Worm (Caenorhabditis elegans) whole organism, early embryonic: ENCODE data around the gene swan-1.

Experiments used
- F13C5.2 ChIP-seq: sonication (generic microtip); optimal IDR thresholded peaks from 2 replicates; lab custom pipeline; 2017; ENCODE audit warnings: mild to moderate bottlenecking, missing genetic modification characterization, inconsistent platforms, missing compliant biosample characterization
- aly-1 ChIP-seq: sonication (generic microtip); optimal IDR thresholded peaks from 2 replicates; lab custom pipeline; 2016; ENCODE audit warnings: missing genetic modification characterization, missing compliant biosample characterization
- ama-1 ChIP-seq: fragments of 150-350 bp; optimal IDR thresholded peaks from 2 replicates; lab custom pipeline; 2014
- ceh-13 ChIP-seq: fragments of 200-800 bp; sonication (Bioruptor generic); optimal IDR thresholded peaks from 2 replicates; lab custom pipeline; 2018; ENCODE audit warnings: mild to moderate bottlenecking, missing genetic modification characterization, missing compliant biosample characterization
- ceh-36 ChIP-seq: sonication (generic microtip); optimal IDR thresholded peaks from 2 replicates; lab custom pipeline; 2016; ENCODE audit warnings: missing genetic modification characterization, inconsistent platforms, missing compliant biosample characterization
- ets-7 ChIP-seq: sonication (generic microtip); optimal IDR thresholded peaks from 2 replicates; lab custom pipeline; 2016; ENCODE audit warnings: missing genotype, missing genetic modification characterization, missing compliant biosample characterization
- flt-1 ChIP-seq: fragments of 200-800 bp; sonication (Bioruptor generic); IDR thresholded peaks from 2 replicates; pipeline ENCODE4 v1.3.6; 2022; ENCODE audit warnings: missing genetic modification characterization, missing compliant biosample characterization
- scrt-1 ChIP-seq: fragments of 200-800 bp; sonication (Bioruptor generic); IDR thresholded peaks from 2 replicates; pipeline ENCODE4 v1.3.6; 2022; ENCODE audit warnings: missing genetic modification characterization, missing compliant biosample characterization
- tbx-37 ChIP-seq: fragments of 200-800 bp; sonication (Bioruptor generic); conservative IDR thresholded peaks from 2 replicates; pipeline ENCODE4 v1.3.6; 2022; ENCODE audit warnings: missing genetic modification reagents, missing genetic modification characterization, missing compliant biosample characterization

ce11 chrV:13854306-13854705, 47.3 kb upstream of the swan-1 start, which contains the start of gene ttr-21:
- TF ChIP-seq F13C5.2 (no peak), flt-1 (GFP tag; lab: Robert Waterston, UW) (no peak), ama-1 (lab: Kevin White, UChicago) (no peak), aly-1 (tag; lab: Kevin White, UChicago) (no peak), ceh-36 (tag; lab: Kevin White, UChicago) (no peak), ceh-13 (GFP tag; lab: Kevin White, UChicago) (no peak), ets-7 (tag; lab: Kevin White, UChicago) (no peak), scrt-1 (GFP tag; lab: Robert Waterston, UW) (no peak), tbx-37 (no peak)
